Worm (Caenorhabditis elegans) whole organism, late embryonic: ENCODE results near the gene spe-36.

Experiments
- F13H6.1 ChIP-seq: sonication (generic microtip); optimal IDR thresholded peaks from 2 replicates; lab custom pipeline; 2016; ENCODE audit warnings: missing genetic modification characterization, missing compliant biosample characterization
- K02D7.2 ChIP-seq: sonication (generic microtip); optimal IDR thresholded peaks from 2 replicates; lab custom pipeline; 2017; ENCODE audit warnings: mild to moderate bottlenecking, missing genetic modification characterization, missing compliant biosample characterization
- T23F11.4 ChIP-seq: fragments of 200-800 bp; sonication (Bioruptor generic); optimal IDR thresholded peaks from 2 replicates; lab custom pipeline; 2018; ENCODE audit warnings: mild to moderate bottlenecking, missing genetic modification characterization, missing compliant biosample characterization
- Y22D7AL.16 ChIP-seq: sonication (generic microtip); optimal IDR thresholded peaks from 2 replicates; lab custom pipeline; 2016; ENCODE audit warnings: missing genetic modification characterization, missing compliant biosample characterization
- ahr-1 ChIP-seq: sonication (generic microtip); optimal IDR thresholded peaks from 2 replicates; lab custom pipeline; 2016; ENCODE audit warnings: missing genetic modification characterization, missing compliant biosample characterization
- ama-1 ChIP-seq: fragments of 150-350 bp; optimal IDR thresholded peaks from 2 replicates; lab custom pipeline; 2014
- ceh-14 ChIP-seq: sonication (generic microtip); optimal IDR thresholded peaks from 2 replicates; lab custom pipeline; 2016; ENCODE audit warnings: missing genotype, missing genetic modification characterization, missing compliant biosample characterization
- ceh-18 ChIP-seq: sonication (generic microtip); optimal IDR thresholded peaks from 2 replicates; lab custom pipeline; 2016; ENCODE audit warnings: missing genetic modification characterization, missing compliant biosample characterization
- ceh-19 ChIP-seq: fragments of 200-800 bp; sonication (Bioruptor generic); optimal IDR thresholded peaks from 2 replicates; lab custom pipeline; 2018; ENCODE audit warnings: mild to moderate bottlenecking, missing genetic modification characterization, missing compliant biosample characterization
- ceh-2 ChIP-seq: sonication (generic microtip); optimal IDR thresholded peaks from 2 replicates; lab custom pipeline; 2016; ENCODE audit warnings: missing genotype, missing genetic modification characterization, missing compliant biosample characterization
- ceh-22 ChIP-seq: sonication (generic microtip); optimal IDR thresholded peaks from 2 replicates; lab custom pipeline; 2017; ENCODE audit warnings: missing biosample characterization, missing genetic modification characterization
- ceh-24 ChIP-seq: sonication (generic microtip); optimal IDR thresholded peaks from 2 replicates; lab custom pipeline; 2016; ENCODE audit warnings: mild to moderate bottlenecking, missing genetic modification characterization, missing compliant biosample characterization
- ceh-31 ChIP-seq: sonication (generic microtip); optimal IDR thresholded peaks from 2 replicates; lab custom pipeline; 2016; ENCODE audit warnings: missing genetic modification characterization, missing compliant biosample characterization
- ceh-34 ChIP-seq: sonication (generic microtip); optimal IDR thresholded peaks from 2 replicates; lab custom pipeline; 2016; ENCODE audit warnings: mild to moderate bottlenecking, missing genetic modification characterization, missing compliant biosample characterization
- ceh-48 ChIP-seq: sonication (generic microtip); optimal IDR thresholded peaks from 2 replicates; lab custom pipeline; 2016; ENCODE audit warnings: missing genetic modification characterization, inconsistent platforms, missing compliant biosample characterization
- ceh-6 ChIP-seq: fragments of 200-800 bp; sonication (Bioruptor generic); optimal IDR thresholded peaks from 2 replicates; lab custom pipeline; 2018; ENCODE audit warnings: mild to moderate bottlenecking, missing genetic modification characterization, missing compliant biosample characterization
- ceh-9 ChIP-seq: sonication (generic microtip); optimal IDR thresholded peaks from 2 replicates; lab custom pipeline; 2016; ENCODE audit warnings: mild to moderate bottlenecking, missing genetic modification characterization, inconsistent platforms, missing compliant biosample characterization
- che-1 ChIP-seq: sonication (generic microtip); optimal IDR thresholded peaks from 2 replicates; lab custom pipeline; 2016; ENCODE audit warnings: mild to moderate bottlenecking, missing genetic modification characterization, missing compliant biosample characterization
- dmd-4 ChIP-seq: sonication (generic microtip); optimal IDR thresholded peaks from 2 replicates; lab custom pipeline; 2016; ENCODE audit warnings: borderline replicate concordance, missing genetic modification characterization, missing compliant biosample characterization
- dve-1 ChIP-seq: sonication (generic microtip); optimal IDR thresholded peaks from 2 replicates; lab custom pipeline; 2017; ENCODE audit warnings: antibody characterized with exemption, mild to moderate bottlenecking, missing genetic modification characterization, missing compliant biosample characterization
- elt-2 ChIP-seq: sonication (generic microtip); optimal IDR thresholded peaks from 2 replicates; lab custom pipeline; 2016; ENCODE audit warnings: missing genetic modification reagents, missing genetic modification characterization, missing compliant biosample characterization
- ets-4 ChIP-seq: sonication (generic microtip); optimal IDR thresholded peaks from 2 replicates; lab custom pipeline; 2016; ENCODE audit warnings: missing genetic modification characterization, missing compliant biosample characterization
- eyg-1 ChIP-seq: sonication (generic microtip); optimal IDR thresholded peaks from 2 replicates; lab custom pipeline; 2016; ENCODE audit warnings: missing genotype, missing genetic modification characterization, missing compliant biosample characterization
- fax-1 ChIP-seq: sonication (generic microtip); optimal IDR thresholded peaks from 2 replicates; lab custom pipeline; 2016; ENCODE audit warnings: missing genotype, missing genetic modification characterization, missing compliant biosample characterization
- fkh-10 ChIP-seq: fragments of 150-350 bp; optimal IDR thresholded peaks from 2 replicates; lab custom pipeline; 2014; ENCODE audit warnings: missing biosample characterization, missing genetic modification reagents, missing genetic modification characterization
- fkh-6 ChIP-seq: sonication (generic microtip); optimal IDR thresholded peaks from 2 replicates; lab custom pipeline; 2016; ENCODE audit warnings: missing genetic modification characterization, missing compliant biosample characterization
- gmeb-2 ChIP-seq: sonication (generic microtip); optimal IDR thresholded peaks from 2 replicates; lab custom pipeline; 2016; ENCODE audit warnings: missing genetic modification characterization, inconsistent platforms, missing compliant biosample characterization
- hlh-13 ChIP-seq: fragments of 200-800 bp; sonication (Bioruptor generic); optimal IDR thresholded peaks from 2 replicates; lab custom pipeline; 2018; ENCODE audit warnings: mild to moderate bottlenecking, missing genetic modification characterization, missing compliant biosample characterization
- lim-6 ChIP-seq: sonication (generic microtip); optimal IDR thresholded peaks from 2 replicates; lab custom pipeline; 2016; ENCODE audit warnings: missing genetic modification characterization, missing compliant biosample characterization
- madf-2 ChIP-seq: sonication (generic microtip); optimal IDR thresholded peaks from 2 replicates; lab custom pipeline; 2017; ENCODE audit warnings: missing genetic modification characterization, missing compliant biosample characterization
- nfya-1 ChIP-seq: sonication (generic microtip); optimal IDR thresholded peaks from 2 replicates; lab custom pipeline; 2017; ENCODE audit warnings: missing genetic modification characterization, mild to moderate bottlenecking, missing compliant biosample characterization, antibody characterized with exemption, moderate library complexity
- nhr-232 ChIP-seq: sonication (generic microtip); optimal IDR thresholded peaks from 2 replicates; lab custom pipeline; 2016; ENCODE audit warnings: missing genetic modification characterization, missing compliant biosample characterization
- pag-3 ChIP-seq: sonication (generic microtip); optimal IDR thresholded peaks from 2 replicates; lab custom pipeline; 2016; ENCODE audit warnings: missing compliant biosample characterization, missing genetic modification characterization, borderline replicate concordance
- pat-9 ChIP-seq: fragments of 200-800 bp; sonication (Bioruptor generic); optimal IDR thresholded peaks from 2 replicates; lab custom pipeline; 2018; ENCODE audit warnings: mild to moderate bottlenecking, missing genetic modification characterization, moderate library complexity, missing compliant biosample characterization
- pax-1 ChIP-seq: fragments of 150-350 bp; optimal IDR thresholded peaks from 2 replicates; lab custom pipeline; 2014; ENCODE audit warnings: missing biosample characterization, missing genetic modification characterization
- pros-1 ChIP-seq: fragments of 150-350 bp; optimal IDR thresholded peaks from 2 replicates; lab custom pipeline; 2014; ENCODE audit warnings: missing biosample characterization, missing genetic modification reagents, missing genetic modification characterization
- ref-2 ChIP-seq: sonication (generic microtip); optimal IDR thresholded peaks from 2 replicates; lab custom pipeline; 2016; ENCODE audit warnings: missing genetic modification characterization, missing compliant biosample characterization
- sdc-2 ChIP-seq: sonication (generic microtip); optimal IDR thresholded peaks from 2 replicates; lab custom pipeline; 2016; ENCODE audit warnings: missing genotype, missing genetic modification characterization, missing compliant biosample characterization
- sox-4 ChIP-seq: sonication (generic microtip); optimal IDR thresholded peaks from 2 replicates; lab custom pipeline; 2017; ENCODE audit warnings: mild to moderate bottlenecking, missing genetic modification characterization, inconsistent platforms, missing compliant biosample characterization
- tbx-2 ChIP-seq: sonication (generic microtip); optimal IDR thresholded peaks from 2 replicates; lab custom pipeline; 2016; ENCODE audit warnings: missing genetic modification characterization, missing compliant biosample characterization
- tbx-7 ChIP-seq: sonication (generic microtip); optimal IDR thresholded peaks from 2 replicates; lab custom pipeline; 2016; ENCODE audit warnings: missing genotype, missing genetic modification characterization, missing compliant biosample characterization
- ttx-3 ChIP-seq: sonication (generic microtip); optimal IDR thresholded peaks from 2 replicates; lab custom pipeline; 2016; ENCODE audit warnings: missing genetic modification reagents, missing genetic modification characterization, missing compliant biosample characterization
- unc-42 ChIP-seq: sonication (generic microtip); optimal IDR thresholded peaks from 2 replicates; lab custom pipeline; 2016; ENCODE audit warnings: missing genotype, missing genetic modification characterization, missing compliant biosample characterization
- unc-55 ChIP-seq: sonication (generic microtip); optimal IDR thresholded peaks from 2 replicates; lab custom pipeline; 2017; ENCODE audit warnings: missing biosample characterization, missing genetic modification reagents, missing genetic modification characterization
- unc-86 ChIP-seq: sonication (generic microtip); optimal IDR thresholded peaks from 2 replicates; lab custom pipeline; 2016; ENCODE audit warnings: missing genetic modification characterization, missing compliant biosample characterization
- zip-5 ChIP-seq: sonication (generic microtip); optimal IDR thresholded peaks from 2 replicates; lab custom pipeline; 2016; ENCODE audit warnings: missing genetic modification characterization, missing compliant biosample characterization
- ztf-16 ChIP-seq: sonication (generic microtip); optimal IDR thresholded peaks from 2 replicates; lab custom pipeline; 2017; ENCODE audit warnings: missing genetic modification characterization, missing compliant biosample characterization

spe-36 gene

DNA sequence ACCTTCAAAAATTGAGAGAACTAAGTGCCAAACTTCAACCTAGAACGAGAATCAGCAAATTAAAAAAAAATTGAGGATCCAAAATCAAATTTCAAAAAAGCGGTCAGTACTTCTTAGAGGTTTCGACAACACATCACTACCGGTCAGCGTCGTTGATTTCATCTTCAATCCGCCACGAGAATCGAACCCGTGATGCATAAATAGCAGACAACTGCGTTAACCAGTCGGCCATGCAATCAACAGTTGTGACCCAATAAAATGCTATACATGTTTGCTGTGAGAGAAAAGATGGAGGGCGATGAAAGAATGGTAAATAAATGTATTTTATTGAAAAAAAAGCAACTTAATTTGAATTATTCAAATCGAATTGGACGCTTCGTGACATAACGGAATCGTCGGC lies 42.4 kb downstream of the spe-36 start (continued):
- peak; percentile 76 for TF ChIP-seq T23F11.4 (GFP tag; lab: Kevin White, UChicago)
- TF ChIP-seq madf-2 (tag; lab: Kevin White, UChicago) = peak; percentile 66
- TF ChIP-seq ceh-6 (GFP tag; lab: Kevin White, UChicago) = peak; percentile 84
- TF ChIP-seq hlh-13 (GFP tag; lab: Kevin White, UChicago) = peak; percentile 74
- TF ChIP-seq dmd-4 = no peak
- TF ChIP-seq unc-55 (GFP tag; lab: Kevin White, UChicago) = no peak
- peak; percentile 72 for TF ChIP-seq sdc-2
- peak; percentile 34 for TF ChIP-seq zip-5 (tag; lab: Kevin White, UChicago)
- TF ChIP-seq ceh-14 (tag; lab: Kevin White, UChicago) = peak; percentile 37
- peak; percentile 10 for TF ChIP-seq ahr-1
- no peak for TF ChIP-seq ceh-22 (tag; lab: Kevin White, UChicago)
- peak; percentile 89 for TF ChIP-seq fkh-6 (tag; lab: Kevin White, UChicago)
- TF ChIP-seq nhr-232 (tag; lab: Kevin White, UChicago) = peak; percentile 82
- TF ChIP-seq lim-6 (tag; lab: Kevin White, UChicago) = peak; percentile 60
- TF ChIP-seq ceh-48 (tag; lab: Kevin White, UChicago) = peak; percentile 57
- peak; percentile 75 for TF ChIP-seq gmeb-2 (tag; lab: Kevin White, UChicago)
- peak; percentile 48 for TF ChIP-seq ets-4
- peak; percentile 75 for TF ChIP-seq F13H6.1 (tag; lab: Kevin White, UChicago)
- TF ChIP-seq pat-9 (tag; lab: Kevin White, UChicago) = peak; percentile 80
- TF ChIP-seq pag-3 (tag; lab: Kevin White, UChicago) = no peak
- TF ChIP-seq eyg-1 (tag; lab: Kevin White, UChicago) = peak; percentile 50
- TF ChIP-seq sox-4 = peak; percentile 80
- TF ChIP-seq ceh-18 = peak; percentile 77
- peak; percentile 72 for TF ChIP-seq ceh-2
- TF ChIP-seq K02D7.2 = peak; percentile 79
- TF ChIP-seq ceh-34 = peak; percentile 74
- TF ChIP-seq ceh-9 (tag; lab: Kevin White, UChicago) = peak; percentile 51
- TF ChIP-seq ceh-31 (tag; lab: Kevin White, UChicago) = peak; percentile 68
- TF ChIP-seq nfya-1 (tag; lab: Kevin White, UChicago) = peak; percentile 71
- peak; percentile 88 for TF ChIP-seq elt-2 (tag; lab: Kevin White, UChicago)
- TF ChIP-seq ceh-19 = peak; percentile 77
- TF ChIP-seq pax-1 (tag; lab: Kevin White, UChicago) = no peak
- peak; percentile 75 for TF ChIP-seq fax-1 (tag; lab: Kevin White, UChicago)
- TF ChIP-seq ref-2 = peak; percentile 73
- peak; percentile 79 for TF ChIP-seq ztf-16
- TF ChIP-seq dve-1 = peak; percentile 81
- TF ChIP-seq ama-1 (lab: Kevin White, UChicago) = no peak
- TF ChIP-seq pros-1 = peak; percentile 9
- TF ChIP-seq che-1 (tag; lab: Kevin White, UChicago) = peak; percentile 81
- TF ChIP-seq tbx-2 (tag; lab: Kevin White, UChicago) = peak; percentile 72
- peak; percentile 40 for TF ChIP-seq ceh-24 (tag; lab: Kevin White, UChicago)
- TF ChIP-seq unc-86 (tag; lab: Kevin White, UChicago) = peak; percentile 74
- peak; percentile 46 for TF ChIP-seq unc-42 (tag; lab: Kevin White, UChicago)
- peak; percentile 79 for TF ChIP-seq ttx-3 (tag; lab: Kevin White, UChicago)
- peak; percentile 83 for TF ChIP-seq fkh-10 (GFP tag; lab: Kevin White, UChicago)

DNA sequence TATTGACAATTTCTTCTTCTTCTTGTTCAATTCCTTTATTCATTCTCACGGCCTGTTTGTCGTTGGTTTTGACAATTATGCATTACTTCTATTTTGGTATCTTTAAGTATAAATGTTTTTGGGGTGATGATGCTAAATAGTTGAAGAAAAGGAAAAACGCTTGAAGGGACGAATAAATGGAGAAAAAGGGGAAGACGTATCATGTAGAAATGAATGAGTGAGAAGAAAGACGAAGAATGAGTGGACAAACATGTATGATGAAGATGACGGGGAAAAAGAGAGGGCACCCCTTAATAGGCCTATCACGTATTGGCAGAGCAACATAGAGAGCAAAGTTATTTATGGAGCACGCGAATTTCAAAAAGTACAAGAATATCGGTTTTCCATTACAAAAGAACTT lies 43.4 kb downstream of the spe-36 start, which contains the start of gene M04B2.7:
TSS of gene M04B2.7 (minus strand) at position 101 of the 400 bp plus-strand sequence.
- TF ChIP-seq pag-3 (tag; lab: Kevin White, UChicago) (no peak), pat-9 (tag; lab: Kevin White, UChicago) (no peak), Y22D7AL.16 (tag; lab: Kevin White, UChicago) (no peak), tbx-7 (tag; lab: Kevin White, UChicago) (no peak), sox-4 (no peak)
